Fruit fly (Drosophila melanogaster): ENCODE data around the gene gammaCOP.

dm6 chr3R:31616001-31616400, 44.1 kb downstream of the gammaCOP start, which contains the start of the genes Mnat9 and CG1792:
- no peak for TF ChIP-seq usp (GFP tag; optimal IDR thresholded peaks at IDR 0.05)
- no peak for TF ChIP-seq CG8478 (optimal IDR thresholded peaks at IDR 0.05)
- TF ChIP-seq psq (optimal IDR thresholded peaks at IDR 0.05) = no peak
- no peak for TF ChIP-seq EcR (GFP tag; optimal IDR thresholded peaks at IDR 0.05)
- TF ChIP-seq Dll (optimal IDR thresholded peaks at IDR 0.05) = no peak
- no peak for TF ChIP-seq pan (optimal IDR thresholded peaks at IDR 0.05)

Data from whole organism.